Worm (Caenorhabditis elegans) whole organism, young adult: ENCODE measurements around the gene Y38H8A.2.

ENCODE experiments used
- B0035.1 ChIP-seq: sonication (generic microtip); optimal IDR thresholded peaks from 2 replicates; lab custom pipeline; 2016; ENCODE audit warnings: missing genetic modification characterization, mild to moderate bottlenecking, missing compliant biosample characterization, missing genotype, missing genetic modification reagents
- D2030.7 ChIP-seq: fragments of 200-800 bp; sonication (Bioruptor generic); IDR thresholded peaks from 2 replicates; pipeline ENCODE4 v1.3.6; 2022; ENCODE audit warnings: missing genetic modification reagents, missing genetic modification characterization, missing compliant biosample characterization
- F23B12.7 ChIP-seq: sonication (generic microtip); optimal IDR thresholded peaks from 2 replicates; lab custom pipeline; 2017; ENCODE audit warnings: missing genetic modification characterization, mild to moderate bottlenecking, missing compliant biosample characterization, antibody characterized with exemption, moderate library complexity; ENCODE audit not compliant: insufficient read depth
- F37B4.10 ChIP-seq: fragments of 200-800 bp; sonication (Bioruptor generic); IDR thresholded peaks from 2 replicates; pipeline ENCODE4 v1.3.6; 2022; ENCODE audit warnings: missing genetic modification characterization, missing compliant biosample characterization
- F55B11.4 ChIP-seq: sonication (generic microtip); optimal IDR thresholded peaks from 2 replicates; lab custom pipeline; 2016; ENCODE audit warnings: missing compliant biosample characterization, missing genetic modification characterization, borderline replicate concordance; ENCODE audit not compliant: insufficient read depth
- K12H6.12 ChIP-seq: fragments of 200-800 bp; sonication (Bioruptor generic); optimal IDR thresholded peaks from 2 replicates; lab custom pipeline; 2018; ENCODE audit warnings: mild to moderate bottlenecking, missing genetic modification characterization, missing compliant biosample characterization
- Y53F4B.3 ChIP-seq: fragments of 200-800 bp; sonication (Bioruptor generic); IDR thresholded peaks from 2 replicates; pipeline ENCODE4 v1.3.6; 2022; ENCODE audit warnings: missing genetic modification reagents, missing genetic modification characterization, missing compliant biosample characterization
- Y56A3A.18 ChIP-seq: fragments of 200-800 bp; sonication (Bioruptor generic); IDR thresholded peaks from 2 replicates; pipeline ENCODE4 v1.3.6; 2022; ENCODE audit warnings: missing genetic modification reagents, missing genetic modification characterization, missing compliant biosample characterization
- Y67H2A.10 ChIP-seq: fragments of 200-800 bp; sonication (Bioruptor generic); conservative IDR thresholded peaks from 2 replicates; pipeline ENCODE4 v1.3.6; 2022; ENCODE audit warnings: missing genetic modification reagents, missing genetic modification characterization, missing compliant biosample characterization
- atf-7 ChIP-seq: sonication (generic microtip); optimal IDR thresholded peaks from 2 replicates; lab custom pipeline; 2017; ENCODE audit warnings: mild to moderate bottlenecking, missing genetic modification characterization, missing compliant biosample characterization
- attf-3 ChIP-seq: fragments of 200-800 bp; sonication (Bioruptor generic); conservative IDR thresholded peaks from 2 replicates; pipeline ENCODE4 v1.3.6; 2022; ENCODE audit warnings: missing genetic modification reagents, missing genetic modification characterization, missing compliant biosample characterization
- attf-5 ChIP-seq: fragments of 200-800 bp; sonication (Bioruptor generic); optimal IDR thresholded peaks from 2 replicates; lab custom pipeline; 2018; ENCODE audit warnings: mild to moderate bottlenecking, missing genetic modification characterization, missing compliant biosample characterization
- cebp-2 ChIP-seq: fragments of 200-800 bp; sonication (Bioruptor generic); IDR thresholded peaks from 2 replicates; pipeline ENCODE4 v1.3.6; 2022; ENCODE audit warnings: missing genetic modification characterization, missing compliant biosample characterization
- ceh-100 ChIP-seq: fragments of 200-800 bp; sonication (Bioruptor generic); IDR thresholded peaks from 2 replicates; pipeline ENCODE4 v1.3.6; 2022; ENCODE audit warnings: missing genetic modification reagents, missing genetic modification characterization, missing compliant biosample characterization
- ceh-27 ChIP-seq: fragments of 200-800 bp; sonication (Bioruptor generic); optimal IDR thresholded peaks from 2 replicates; lab custom pipeline; 2018; ENCODE audit warnings: mild to moderate bottlenecking, missing genetic modification characterization, moderate library complexity, missing compliant biosample characterization
- ceh-79 ChIP-seq: sonication (generic microtip); optimal IDR thresholded peaks from 2 replicates; lab custom pipeline; 2017; ENCODE audit warnings: mild to moderate bottlenecking, missing genetic modification characterization, missing compliant biosample characterization
- efl-1 ChIP-seq: fragments of 150-350 bp; optimal IDR thresholded peaks from 2 replicates; lab custom pipeline; 2014; ENCODE audit warnings: missing biosample characterization, missing genetic modification reagents, missing genetic modification characterization
- egl-18 ChIP-seq: fragments of 200-800 bp; sonication (Bioruptor generic); IDR thresholded peaks from 2 replicates; pipeline ENCODE4 v1.3.6; 2022; ENCODE audit warnings: missing genetic modification reagents, missing genetic modification characterization, missing compliant biosample characterization
- ekl-4 ChIP-seq: fragments of 200-800 bp; sonication (Bioruptor generic); IDR thresholded peaks from 2 replicates; pipeline ENCODE4 v1.3.6; 2022; ENCODE audit warnings: missing genetic modification reagents, missing genetic modification characterization, missing compliant biosample characterization
- hlh-12 ChIP-seq: sonication (generic microtip); optimal IDR thresholded peaks from 2 replicates; lab custom pipeline; 2016; ENCODE audit warnings: missing genetic modification characterization, missing compliant biosample characterization
- hmg-1.2 ChIP-seq: fragments of 200-800 bp; sonication (Bioruptor generic); IDR thresholded peaks from 2 replicates; pipeline ENCODE4 v1.3.6; 2022; ENCODE audit warnings: missing genetic modification reagents, missing genetic modification characterization, missing compliant biosample characterization
- let-526 ChIP-seq: fragments of 200-800 bp; sonication (Bioruptor generic); IDR thresholded peaks from 2 replicates; pipeline ENCODE4 v1.3.6; 2022; ENCODE audit warnings: missing genetic modification reagents, missing genetic modification characterization, missing compliant biosample characterization
- let-607 ChIP-seq, 2 experiments: fragments of 200-800 bp in 1 of 2; sonication (Bioruptor generic) in 1 of 2; sonication (generic microtip) in 1 of 2; optimal IDR thresholded peaks; 2 replicates each; lab custom pipeline; 2016 to 2018; ENCODE audit warnings: mild to moderate bottlenecking in 2 of 2, missing compliant biosample characterization in 2 of 2, missing genetic modification characterization in 2 of 2, moderate library complexity in 2 of 2, missing genotype in 1 of 2
- madf-8 ChIP-seq: fragments of 200-800 bp; sonication (Bioruptor generic); conservative IDR thresholded peaks from 2 replicates; pipeline ENCODE4 v1.3.6; 2022; ENCODE audit warnings: missing genetic modification reagents, missing genetic modification characterization, missing compliant biosample characterization
- mcd-1 ChIP-seq: fragments of 200-800 bp; sonication (Bioruptor generic); IDR thresholded peaks from 2 replicates; pipeline ENCODE4 v1.3.6; 2022; ENCODE audit warnings: missing genetic modification reagents, missing genetic modification characterization, missing compliant biosample characterization
- mes-4 ChIP-seq: sonication (generic microtip); optimal IDR thresholded peaks from 2 replicates; lab custom pipeline; 2016; ENCODE audit warnings: missing genotype, missing genetic modification characterization, missing compliant biosample characterization
- rec-8 ChIP-seq, 2 experiments: sonication (generic microtip); optimal IDR thresholded peaks; 2 replicates each; lab custom pipeline; 2016; ENCODE audit warnings: mild to moderate bottlenecking in 2 of 2, missing genetic modification characterization in 2 of 2, missing genetic modification reagents in 2 of 2, missing genotype in 2 of 2, missing biosample characterization in 1 of 2, missing compliant biosample characterization in 1 of 2, moderate library complexity in 1 of 2
- somi-1 ChIP-seq: fragments of 200-800 bp; sonication (Bioruptor generic); optimal IDR thresholded peaks from 2 replicates; lab custom pipeline; 2018; ENCODE audit warnings: mild to moderate bottlenecking, missing genetic modification characterization, missing compliant biosample characterization
- unc-62 ChIP-seq: fragments of 150-350 bp; optimal IDR thresholded peaks from 2 replicates; lab custom pipeline; 2014; ENCODE audit warnings: missing biosample characterization, missing genetic modification reagents, missing genetic modification characterization
- xnd-1 ChIP-seq: sonication (generic microtip); optimal IDR thresholded peaks from 2 replicates; lab custom pipeline; 2016; ENCODE audit warnings: missing genotype, missing genetic modification reagents, missing genetic modification characterization, missing compliant biosample characterization
- ztf-3 ChIP-seq: fragments of 200-800 bp; sonication (Bioruptor generic); optimal IDR thresholded peaks from 2 replicates; lab custom pipeline; 2018; ENCODE audit warnings: mild to moderate bottlenecking, missing genetic modification characterization, missing compliant biosample characterization
- ztf-6 ChIP-seq: fragments of 200-800 bp; sonication (Bioruptor generic); IDR thresholded peaks from 2 replicates; pipeline ENCODE4 v1.3.6; 2022; ENCODE audit warnings: missing genetic modification reagents, missing genetic modification characterization, missing compliant biosample characterization

Y38H8A.2 gene

ce11 chrIV:13483596-13483995 lies 9.4 kb downstream of the Y38H8A.2 start:
- TF ChIP-seq F23B12.7 (tag; lab: Kevin White, UChicago), result no peak
- peak; percentile 65; the same call in 1 of the 2 replicates for TF ChIP-seq cebp-2 (GFP tag; lab: Robert Waterston, UW)
- TF ChIP-seq, all 124 proteins: peak for 1

- TF ChIP-seq mes-4 (tag; lab: Kevin White, UChicago) (no peak), ceh-100 (peak; percentile 69)
These were observed 12.8 kb downstream of the Y38H8A.2 start for ce11 chrIV:13487019-13487418.

ce11 chrIV:13487596-13487995 lies 13.4 kb downstream of the Y38H8A.2 start:
- TF ChIP-seq Y53F4B.3 (GFP tag; lab: Robert Waterston, UW) (no peak), B0035.1 (no peak), xnd-1 (tag; lab: Kevin White, UChicago) (no peak), hlh-12 (no peak), attf-5 (GFP tag; lab: Kevin White, UChicago) (no peak), F37B4.10 (no peak), egl-18 (GFP tag; lab: Robert Waterston, UW) (no peak), D2030.7 (GFP tag; lab: Robert Waterston, UW) (no peak), ztf-6 (no peak), F55B11.4 (tag; lab: Kevin White, UChicago) (no peak), mcd-1 (no peak), let-607 (tag; optimal IDR thresholded peaks at IDR 0.05; lab: Kevin White, UChicago) (no peak)

- TF ChIP-seq ztf-3 (GFP tag; lab: Kevin White, UChicago) (no peak), ceh-27 (GFP tag; lab: Kevin White, UChicago) (no peak)
These were observed 18.0 kb downstream of the Y38H8A.2 start, which contains the start of gene Y45F10A.7 for ce11 chrIV:13492271-13492670. Gene Y45F10A.7, plus strand, starts transcription at chrIV:13492571.

ce11 chrIV:13493719-13494118 lies 19.5 kb downstream of the Y38H8A.2 start:
- TF ChIP-seq ceh-79 (tag; lab: Kevin White, UChicago) (no peak), atf-7 (tag; lab: Kevin White, UChicago) (no peak), K12H6.12 (tag; lab: Kevin White, UChicago) (no peak), let-526 (GFP tag; lab: Robert Waterston, UW) (no peak), ekl-4 (GFP tag; lab: Robert Waterston, UW) (no peak), Y56A3A.18 (GFP tag; lab: Robert Waterston, UW) (no peak)

ce11 chrIV:13502806-13503363 lies 28.7 kb downstream of the Y38H8A.2 start, which contains the start of gene tbc-9:
Gene tbc-9, minus strand, starts transcription at chrIV:13502856.
- no peak for TF ChIP-seq hmg-1.2 (GFP tag; lab: Robert Waterston, UW)
- no peak for TF ChIP-seq Y67H2A.10
- TF ChIP-seq attf-3, result no peak
- TF ChIP-seq rec-8 (tag; optimal IDR thresholded peaks at IDR 0.05; lab: Kevin White, UChicago), result no peak
- no peak for TF ChIP-seq madf-8 (GFP tag; lab: Robert Waterston, UW)
- TF ChIP-seq efl-1, result no peak
- TF ChIP-seq unc-62 (GFP tag; lab: Kevin White, UChicago), result no peak
- TF ChIP-seq ceh-79 (tag; lab: Kevin White, UChicago), result no peak
- no peak for TF ChIP-seq somi-1 (GFP tag; lab: Kevin White, UChicago)
